Fruit fly (Drosophila melanogaster) whole organism, embryonic: ENCODE data around the gene CG13894.

Experiments used
- ATbp ChIP-seq: fragments of 200-800 bp; sonication (Bioruptor generic); optimal IDR thresholded peaks from 2 replicates; lab custom pipeline; 2017; ENCODE audit warnings: missing biosample characterization, mild to moderate bottlenecking, missing genetic modification characterization, missing genetic modification reagents
- Adf1 ChIP-seq: fragments of 200-800 bp; sonication (Bioruptor generic); IDR thresholded peaks from 2 replicates; pipeline ENCODE4 v1.3.6; 2022; ENCODE audit warnings: missing biosample characterization, missing genetic modification characterization
- Atf3 ChIP-seq: fragments of 200-800 bp; sonication (Bioruptor generic); optimal IDR thresholded peaks from 3 replicates; lab custom pipeline; 2016; ENCODE audit warnings: missing biosample characterization, missing genetic modification characterization
- CG10462 ChIP-seq: fragments of 200-800 bp; sonication (Bioruptor generic); optimal IDR thresholded peaks from 2 replicates; lab custom pipeline; 2016; ENCODE audit warnings: missing biosample characterization, missing genetic modification characterization
- CG11093 ChIP-seq: fragments of 200-800 bp; sonication (Bioruptor generic); IDR thresholded peaks from 3 replicates; pipeline ENCODE4 v1.3.6; 2022; ENCODE audit warnings: missing biosample characterization, missing genetic modification characterization
- CG11398 ChIP-seq: fragments of 200-800 bp; sonication (Bioruptor generic); optimal IDR thresholded peaks from 2 replicates; lab custom pipeline; 2016; ENCODE audit warnings: missing biosample characterization, missing genetic modification characterization
- CG12299 ChIP-seq: fragments of 200-800 bp; sonication (Bioruptor generic); optimal IDR thresholded peaks from 2 replicates; lab custom pipeline; 2018; ENCODE audit warnings: missing biosample characterization, mild to moderate bottlenecking, missing genetic modification characterization
- CG14710 ChIP-seq: fragments of 200-800 bp; sonication (Bioruptor generic); optimal IDR thresholded peaks from 3 replicates; lab custom pipeline; 2019; ENCODE audit warnings: missing biosample characterization, mild to moderate bottlenecking, missing genetic modification characterization, moderate library complexity
- CG15073 ChIP-seq: fragments of 200-800 bp; sonication (Bioruptor generic); optimal IDR thresholded peaks from 2 replicates; lab custom pipeline; 2016; ENCODE audit warnings: missing biosample characterization, missing genetic modification characterization
- CG15601 ChIP-seq: fragments of 200-800 bp; sonication (Bioruptor generic); optimal IDR thresholded peaks from 3 replicates; lab custom pipeline; 2019; ENCODE audit warnings: missing biosample characterization, mild to moderate bottlenecking, missing genetic modification characterization, moderate library complexity
- CG17802 ChIP-seq: fragments of 200-800 bp; sonication (Bioruptor generic); optimal IDR thresholded peaks from 2 replicates; lab custom pipeline; 2018; ENCODE audit warnings: missing biosample characterization, mild to moderate bottlenecking, missing genetic modification characterization, moderate library complexity
- CG17912 ChIP-seq: fragments of 200-800 bp; sonication (Bioruptor generic); optimal IDR thresholded peaks from 2 replicates; lab custom pipeline; 2018; ENCODE audit warnings: missing biosample characterization, mild to moderate bottlenecking, missing genetic modification characterization
- CG18011 ChIP-seq: fragments of 200-800 bp; sonication (Bioruptor generic); optimal IDR thresholded peaks from 2 replicates; lab custom pipeline; 2017; ENCODE audit warnings: missing biosample characterization, missing genetic modification characterization, mild to moderate bottlenecking, moderate library complexity, missing genotype
- CG3065 ChIP-seq: fragments of 200-800 bp; sonication (Bioruptor generic); optimal IDR thresholded peaks from 2 replicates; lab custom pipeline; 2016; ENCODE audit warnings: missing biosample characterization, missing genetic modification characterization
- CG34224 ChIP-seq: fragments of 200-800 bp; sonication (Bioruptor generic); IDR thresholded peaks from 3 replicates; pipeline ENCODE4 v1.3.6; 2022; ENCODE audit warnings: missing biosample characterization, missing genetic modification characterization; ENCODE audit not compliant: partially characterized antibody
- CG4404 ChIP-seq: fragments of 200-800 bp; sonication (Bioruptor generic); IDR thresholded peaks from 2 replicates; pipeline ENCODE4 v1.3.6; 2022; ENCODE audit warnings: missing biosample characterization, missing genetic modification characterization
- CG5245 ChIP-seq: fragments of 200-800 bp; sonication (Bioruptor generic); optimal IDR thresholded peaks from 3 replicates; lab custom pipeline; 2016; ENCODE audit warnings: missing biosample characterization, missing genetic modification characterization
- CG6791 ChIP-seq: fragments of 200-800 bp; sonication (Bioruptor generic); IDR thresholded peaks from 3 replicates; pipeline ENCODE4 v1.3.6; 2022; ENCODE audit warnings: missing biosample characterization, missing genetic modification characterization; ENCODE audit not compliant: partially characterized antibody
- CG8924 ChIP-seq: fragments of 200-800 bp; optimal IDR thresholded peaks from 3 replicates; lab custom pipeline; 2019; ENCODE audit warnings: missing biosample characterization, mild to moderate bottlenecking, missing genetic modification characterization, moderate library complexity
- CG9797 ChIP-seq: fragments of 200-800 bp; sonication (Bioruptor generic); optimal IDR thresholded peaks from 3 replicates; lab custom pipeline; 2018; ENCODE audit warnings: missing biosample characterization, mild to moderate bottlenecking, missing genetic modification characterization
- D ChIP-seq, 2 experiments: fragments of 200-800 bp in 1 of 2; fragments of >200 bp in 1 of 2; sonication (Bioruptor generic) in 1 of 2; optimal IDR thresholded peaks; 2 replicates in 1 of 2; 3 replicates in 1 of 2; lab custom pipeline; 2017; ENCODE audit warnings: mild to moderate bottlenecking in 1 of 2, missing biosample characterization in 1 of 2, missing genetic modification characterization in 1 of 2, missing genetic modification reagents in 1 of 2
- Dbx ChIP-seq: fragments of 200-800 bp; sonication (Bioruptor generic); IDR thresholded peaks from 3 replicates; pipeline ENCODE4 v1.3.6; 2022; ENCODE audit warnings: missing biosample characterization, missing genetic modification characterization
- Dp ChIP-seq: fragments of 200-800 bp; sonication (Bioruptor generic); optimal IDR thresholded peaks from 2 replicates; lab custom pipeline; 2018; ENCODE audit warnings: missing biosample characterization, mild to moderate bottlenecking, missing genetic modification characterization, moderate library complexity
- E2f1 ChIP-seq: fragments of 200-800 bp; sonication (Bioruptor generic); IDR thresholded peaks from 2 replicates; pipeline ENCODE4 v1.3.6; 2022; ENCODE audit warnings: missing biosample characterization, missing genetic modification characterization
- HmgZ ChIP-seq: fragments of 200-800 bp; sonication (Bioruptor generic); optimal IDR thresholded peaks from 2 replicates; lab custom pipeline; 2018; ENCODE audit warnings: missing biosample characterization, mild to moderate bottlenecking, missing genetic modification characterization
- Hr39 ChIP-seq: fragments of >200 bp; optimal IDR thresholded peaks from 2 replicates; lab custom pipeline; 2017
- Mes4 ChIP-seq: fragments of 200-800 bp; sonication (Bioruptor generic); optimal IDR thresholded peaks from 2 replicates; lab custom pipeline; 2016; ENCODE audit warnings: missing biosample characterization, missing genetic modification characterization
- Nf-YB ChIP-seq: fragments of 200-800 bp; sonication (Bioruptor generic); optimal IDR thresholded peaks from 3 replicates; lab custom pipeline; 2019; ENCODE audit warnings: missing biosample characterization, mild to moderate bottlenecking, missing genetic modification characterization, moderate library complexity
- PHDP ChIP-seq: fragments of 200-800 bp; sonication (Bioruptor generic); optimal IDR thresholded peaks from 3 replicates; lab custom pipeline; 2018; ENCODE audit warnings: missing biosample characterization, mild to moderate bottlenecking, missing genetic modification characterization, moderate library complexity
- Sry-β ChIP-seq: fragments of 200-800 bp; sonication (Bioruptor generic); optimal IDR thresholded peaks from 2 replicates; lab custom pipeline; 2018; ENCODE audit warnings: missing biosample characterization, mild to moderate bottlenecking, missing genetic modification characterization, moderate library complexity
- Vsx1 ChIP-seq: fragments of 200-800 bp; sonication (Bioruptor generic); optimal IDR thresholded peaks from 2 replicates; lab custom pipeline; 2017; ENCODE audit warnings: missing biosample characterization, mild to moderate bottlenecking, missing genetic modification characterization, missing genetic modification reagents
- btn ChIP-seq: fragments of 200-800 bp; sonication (Bioruptor generic); optimal IDR thresholded peaks from 2 replicates; lab custom pipeline; 2016; ENCODE audit warnings: missing biosample characterization, missing genetic modification characterization
- chinmo ChIP-seq: fragments of 200-800 bp; sonication (Bioruptor generic); IDR thresholded peaks from 4 replicates; pipeline ENCODE4 v1.3.6; 2022; ENCODE audit warnings: missing biosample characterization, missing genetic modification characterization; ENCODE audit not compliant: partially characterized antibody
- chm ChIP-seq: fragments of 200-800 bp; sonication (Bioruptor generic); IDR thresholded peaks from 2 replicates; pipeline ENCODE4 v1.3.6; 2022; ENCODE audit warnings: missing biosample characterization, missing genetic modification characterization
- fd102C ChIP-seq: fragments of 200-800 bp; sonication (Bioruptor generic); optimal IDR thresholded peaks from 2 replicates; lab custom pipeline; 2018; ENCODE audit warnings: missing biosample characterization, mild to moderate bottlenecking, missing genetic modification characterization, moderate library complexity
- hkb ChIP-seq, 2 experiments: fragments of 200-800 bp in 1 of 2; fragments of >200 bp in 1 of 2; sonication (Bioruptor generic) in 1 of 2; IDR thresholded peaks in 1 of 2; optimal IDR thresholded peaks in 1 of 2; 2 replicates each; pipeline versions ENCODE4 v1.3.6 to Lab custom; 2017 to 2022; ENCODE audit warnings: missing biosample characterization in 1 of 2, missing genetic modification characterization in 1 of 2
- jumu ChIP-seq: fragments of 200-800 bp; sonication (Bioruptor generic); optimal IDR thresholded peaks from 3 replicates; lab custom pipeline; 2016; ENCODE audit warnings: missing biosample characterization, missing genetic modification characterization
- maf-S ChIP-seq: fragments of 200-800 bp; sonication (Bioruptor generic); optimal IDR thresholded peaks from 2 replicates; lab custom pipeline; 2016; ENCODE audit warnings: missing biosample characterization, missing genetic modification characterization
- nerfin-1 ChIP-seq: fragments of 200-800 bp; sonication (Bioruptor generic); optimal IDR thresholded peaks from 3 replicates; lab custom pipeline; 2019; ENCODE audit warnings: missing biosample characterization, mild to moderate bottlenecking, missing genetic modification characterization, moderate library complexity
- onecut ChIP-seq: fragments of 200-800 bp; sonication (Bioruptor generic); IDR thresholded peaks from 2 replicates; pipeline ENCODE4 v1.3.6; 2022; ENCODE audit warnings: missing biosample characterization, missing genetic modification characterization
- p53 ChIP-seq: fragments of 200-800 bp; sonication (Bioruptor generic); optimal IDR thresholded peaks from 2 replicates; lab custom pipeline; 2016; ENCODE audit warnings: missing biosample characterization, missing genetic modification characterization
- rib ChIP-seq: fragments of 200-800 bp; sonication (Bioruptor generic); IDR thresholded peaks from 2 replicates; pipeline ENCODE4 v1.3.6; 2022; ENCODE audit warnings: missing biosample characterization, missing genetic modification characterization
- salm ChIP-seq: fragments of 200-800 bp; sonication (Bioruptor generic); optimal IDR thresholded peaks from 2 replicates; lab custom pipeline; 2018; ENCODE audit warnings: missing biosample characterization, mild to moderate bottlenecking, missing genetic modification characterization
- schlank ChIP-seq: fragments of 200-800 bp; sonication (Bioruptor generic); optimal IDR thresholded peaks from 2 replicates; lab custom pipeline; 2018; ENCODE audit warnings: missing biosample characterization, mild to moderate bottlenecking, missing genetic modification characterization
- sens-2 ChIP-seq: fragments of 200-800 bp; sonication (Bioruptor generic); IDR thresholded peaks from 2 replicates; pipeline ENCODE4 v1.3.6; 2022; ENCODE audit warnings: missing biosample characterization, missing genetic modification characterization
- seq ChIP-seq: fragments of 200-800 bp; sonication (Bioruptor generic); IDR thresholded peaks from 2 replicates; pipeline ENCODE4 v1.3.6; 2022; ENCODE audit warnings: missing biosample characterization, missing genetic modification characterization
- twi ChIP-seq: fragments of 200-800 bp; optimal IDR thresholded peaks from 2 replicates; lab custom pipeline; 2019; ENCODE audit warnings: missing biosample characterization, mild to moderate bottlenecking, missing genetic modification characterization, moderate library complexity
- zfh1 ChIP-seq: fragments of 200-800 bp; sonication (Bioruptor generic); IDR thresholded peaks from 3 replicates; pipeline ENCODE4 v1.3.6; 2022; ENCODE audit warnings: missing biosample characterization, missing genetic modification characterization

The CG13894 gene

DNA sequence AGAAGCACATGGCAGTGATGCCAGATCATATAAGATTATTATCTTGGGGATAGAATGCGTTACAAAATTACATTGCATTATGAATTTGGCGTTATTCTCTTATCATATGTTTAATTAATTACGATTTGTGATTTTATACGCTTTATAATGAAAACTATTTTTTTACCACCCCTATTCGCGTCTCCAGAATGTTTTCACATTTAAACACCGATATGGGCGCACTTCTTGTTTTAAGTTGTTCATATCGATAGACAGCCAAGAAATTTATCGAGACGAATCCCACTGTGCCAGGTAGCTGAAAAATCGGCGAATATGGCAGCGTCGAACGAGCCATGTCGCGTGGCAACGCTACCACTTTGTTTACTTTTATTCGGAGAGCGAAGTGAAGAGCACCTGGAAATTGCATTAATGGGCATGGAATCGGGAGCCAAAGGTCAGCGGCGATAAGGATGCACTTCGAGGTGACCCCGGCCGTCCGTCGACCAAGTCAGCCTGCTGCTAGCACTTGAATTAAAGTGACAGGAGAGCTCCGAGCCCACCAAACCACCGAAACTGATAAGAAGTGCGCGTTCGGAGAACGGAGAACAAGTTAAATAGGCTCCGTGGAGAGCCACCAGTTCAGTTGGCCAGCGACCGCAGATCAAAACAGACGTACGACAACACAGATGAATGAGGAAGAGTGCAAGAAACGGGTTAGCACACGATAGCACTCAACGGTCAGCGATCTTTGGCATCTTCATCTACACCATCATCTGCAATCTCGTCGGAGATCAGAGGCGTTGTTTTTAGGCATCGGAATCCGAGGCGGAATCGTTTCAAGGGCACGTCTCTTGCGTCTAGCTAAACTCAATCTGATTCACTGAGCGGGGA is 50.6 kb downstream of the CG13894 start, which contains the start of gene Gale (continued):
- no peak for TF ChIP-seq CG18011 (GFP tag; lab: Kevin White, UChicago)
- TF ChIP-seq CG15073, result no peak
- no peak for TF ChIP-seq rib (GFP tag; lab: Robert Waterston, UW)
- TF ChIP-seq CG5245 (GFP tag; lab: Kevin White, UChicago), result no peak
- no peak for TF ChIP-seq CG3065 (GFP tag; lab: Kevin White, UChicago)
- TF ChIP-seq CG34224 (GFP tag; lab: Robert Waterston, UW), result peak; percentile 60; the same call in 2 of the 3 replicates
- no peak for TF ChIP-seq Vsx1
- TF ChIP-seq schlank, result no peak
- no peak for TF ChIP-seq sens-2 (GFP tag; lab: Robert Waterston, UW)
- TF ChIP-seq CG4404, result no peak
- TF ChIP-seq CG17912, result no peak
- TF ChIP-seq Mes4 (GFP tag; lab: Kevin White, UChicago), result no peak
- TF ChIP-seq onecut (GFP tag; lab: Robert Waterston, UW), result peak; percentile 38; the same call in 1 of the 2 replicates
- TF ChIP-seq salm (tag; lab: Kevin White, UChicago), result no peak
- no peak for TF ChIP-seq Nf-YB (GFP tag; lab: Kevin White, UChicago)
- TF ChIP-seq jumu, result peak; percentile 2
- TF ChIP-seq Sry-β (GFP tag; lab: Kevin White, UChicago), result no peak
- TF ChIP-seq maf-S, result no peak
- no peak for TF ChIP-seq CG10462 (GFP tag; lab: Kevin White, UChicago)
- peak; percentile 97 for TF ChIP-seq chinmo (GFP tag; lab: Robert Waterston, UW)
- TF ChIP-seq Dp (GFP tag; lab: Kevin White, UChicago), result peak; percentile 71
- TF ChIP-seq CG15601 (tag; lab: Kevin White, UChicago), result no peak
- no peak for TF ChIP-seq CG11398 (GFP tag; lab: Kevin White, UChicago)
- TF ChIP-seq HmgZ (tag; lab: Kevin White, UChicago), result no peak
- 0 out of 3 replicates have a peak, but pooled peaks have one; percentile 28 for TF ChIP-seq Dbx
- peak; percentile 67 for TF ChIP-seq CG6791 (GFP tag; lab: Robert Waterston, UW)
- no peak for TF ChIP-seq twi (tag; lab: Kevin White, UChicago)
- no peak for TF ChIP-seq CG11093 (GFP tag; lab: Robert Waterston, UW)
- TF ChIP-seq CG14710 (tag; lab: Kevin White, UChicago), result peak; percentile 22
- no peak for TF ChIP-seq CG12299 (tag; lab: Kevin White, UChicago)
- no peak for TF ChIP-seq fd102C (GFP tag; lab: Kevin White, UChicago)
- peak; percentile 92 for TF ChIP-seq hkb (optimal IDR thresholded peaks at IDR 0.05; lab: Kevin White, UChicago)
- TF ChIP-seq hkb (GFP tag; IDR thresholded peaks at IDR 0.05; lab: Robert Waterston, UW), result 0 out of 2 replicates have a peak, but pooled peaks have one; percentile 35
- TF ChIP-seq chm (GFP tag; lab: Robert Waterston, UW), result no peak
- TF ChIP-seq nerfin-1 (tag; lab: Kevin White, UChicago), result no peak
- TF ChIP-seq Adf1 (GFP tag; lab: Robert Waterston, UW), result peak; percentile 7; the same call in 1 of the 2 replicates
- TF ChIP-seq zfh1 (GFP tag; lab: Robert Waterston, UW), result 0 out of 3 replicates have a peak, but pooled peaks have one; percentile 26
- TF ChIP-seq Atf3, result no peak
- TF ChIP-seq seq (GFP tag; lab: Robert Waterston, UW), result no peak
- no peak for TF ChIP-seq ATbp (GFP tag; lab: Kevin White, UChicago)
- no peak for TF ChIP-seq Hr39 (lab: Kevin White, UChicago)
- TF ChIP-seq btn (GFP tag; lab: Kevin White, UChicago), result no peak
- TF ChIP-seq CG8924 (tag; lab: Kevin White, UChicago), result no peak
- TF ChIP-seq CG17802 (tag; lab: Kevin White, UChicago), result no peak
- no peak for TF ChIP-seq D (optimal IDR thresholded peaks at IDR 0.05; lab: Kevin White, UChicago)
- no peak for TF ChIP-seq D (GFP tag; optimal IDR thresholded peaks at IDR 0.05; lab: Kevin White, UChicago)
- no peak for TF ChIP-seq E2f1 (GFP tag; lab: Robert Waterston, UW)
- TF ChIP-seq PHDP (tag; lab: Kevin White, UChicago), result no peak
- TF ChIP-seq CG9797 (GFP tag; lab: Kevin White, UChicago), result no peak
- no peak for TF ChIP-seq p53 (GFP tag; lab: Kevin White, UChicago)
